Worm (Caenorhabditis elegans): ENCODE measurements around the gene R02F2.1.

- TF ChIP-seq scrt-1 (GFP tag; IDR thresholded peaks at IDR 0.05) (no peak), ama-1 (optimal IDR thresholded peaks at IDR 0.05) (no peak), hnd-1 (tag; optimal IDR thresholded peaks at IDR 0.05) (no peak), ceh-36 (tag; optimal IDR thresholded peaks at IDR 0.05) (no peak), tbx-11 (GFP tag; IDR thresholded peaks at IDR 0.05) (no peak), F13C5.2 (tag; optimal IDR thresholded peaks at IDR 0.05) (no peak), B0310.2 (tag; optimal IDR thresholded peaks at IDR 0.05) (no peak)
These were observed 1.7 kb upstream of the R02F2.1 start for ce11 chrIII:5499942-5500341.

All from whole organism, early embryonic.